Worm (Caenorhabditis elegans) whole organism, L1 larva: Measurements from ENCODE around the gene F26D2.10.

Source experiments
- ces-1 ChIP-seq: fragments of 150-350 bp; optimal IDR thresholded peaks from 2 replicates; lab custom pipeline; 2014; ENCODE audit warnings: missing biosample characterization, missing genetic modification reagents, missing genetic modification characterization
- dpl-1 ChIP-seq, 3 experiments: fragments of 150-350 bp in 2 of 3; sonication (generic microtip) in 1 of 3; optimal IDR thresholded peaks; 2 replicates each; lab custom pipeline; 2014 to 2017; ENCODE audit warnings: missing biosample characterization in 3 of 3, missing genetic modification characterization in 3 of 3, missing genetic modification reagents in 3 of 3
- elt-3 ChIP-seq, 6 experiments: fragments of 150-350 bp in 1 of 6; sonication (generic microtip); optimal IDR thresholded peaks; 2 replicates each; lab custom pipeline; 2017 to 2018; ENCODE audit warnings: missing biosample characterization in 6 of 6, missing genetic modification characterization in 6 of 6, inconsistent platforms in 1 of 6
- fos-1 ChIP-seq: fragments of 150-350 bp; optimal IDR thresholded peaks from 2 replicates; lab custom pipeline; 2014; ENCODE audit warnings: missing biosample characterization, missing genetic modification characterization
- hlh-4 ChIP-seq: sonication (generic microtip); optimal IDR thresholded peaks from 2 replicates; lab custom pipeline; 2016; ENCODE audit warnings: mild to moderate bottlenecking, missing genetic modification characterization, missing compliant biosample characterization
- lin-35 ChIP-seq, 2 experiments: fragments of 150-350 bp; optimal IDR thresholded peaks; 2 replicates each; lab custom pipeline; 2014; ENCODE audit warnings: missing biosample characterization in 2 of 2, missing genetic modification characterization in 2 of 2, missing genetic modification reagents in 2 of 2
- mab-9 ChIP-seq: fragments of 200-800 bp; sonication (Bioruptor generic); IDR thresholded peaks from 2 replicates; pipeline ENCODE4 v1.3.6; 2022; ENCODE audit warnings: missing genetic modification reagents, missing genetic modification characterization, missing compliant biosample characterization
- nhr-237 ChIP-seq: fragments of 150-350 bp; optimal IDR thresholded peaks from 2 replicates; lab custom pipeline; 2014; ENCODE audit warnings: missing biosample characterization, missing genetic modification characterization
- nhr-47 ChIP-seq: sonication (generic microtip); optimal IDR thresholded peaks from 2 replicates; lab custom pipeline; 2016; ENCODE audit warnings: mild to moderate bottlenecking, missing genetic modification characterization, moderate library complexity, missing compliant biosample characterization
- snpc-4 ChIP-seq: fragments of 150-350 bp; optimal IDR thresholded peaks from 2 replicates; lab custom pipeline; 2014; ENCODE audit warnings: missing biosample characterization, missing genetic modification characterization
- unc-130 ChIP-seq: fragments of 150-350 bp; optimal IDR thresholded peaks from 2 replicates; lab custom pipeline; 2017; ENCODE audit warnings: missing biosample characterization, missing genetic modification characterization, inconsistent platforms
- unc-62 ChIP-seq: fragments of 150-350 bp; optimal IDR thresholded peaks from 2 replicates; lab custom pipeline; 2014; ENCODE audit warnings: missing biosample characterization, missing genetic modification reagents, missing genetic modification characterization
- ztf-11 ChIP-seq, 2 experiments: sonication (generic microtip); optimal IDR thresholded peaks; 2 replicates each; lab custom pipeline; 2016 to 2017; ENCODE audit warnings: missing genetic modification characterization in 2 of 2, missing biosample characterization in 1 of 2, missing compliant biosample characterization in 1 of 2

DNA sequence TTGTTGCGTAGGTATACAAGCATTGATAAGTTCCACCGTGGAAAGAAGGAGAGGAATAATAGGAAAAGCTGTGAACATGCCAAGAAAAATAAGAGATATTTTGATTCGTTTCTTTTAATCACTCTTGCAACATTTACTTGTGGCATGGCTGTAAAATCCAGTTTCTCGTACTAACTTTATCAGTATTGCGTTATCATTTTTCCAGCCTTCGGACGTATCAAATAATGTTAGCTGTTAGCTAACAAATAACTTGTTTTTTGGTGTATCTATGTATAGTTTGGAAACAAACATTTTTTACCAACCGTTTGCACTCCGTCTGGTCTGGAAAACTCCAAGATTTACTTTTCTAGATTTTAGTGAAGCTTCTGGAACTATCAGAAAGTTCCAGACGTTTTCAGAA, 4.1 kb upstream of the F26D2.10 start, which contains the start of gene clec-234:
- TF ChIP-seq unc-130 (tag; lab: Kevin White, UChicago) (no peak), mab-9 (no peak), snpc-4 (no peak), unc-62 (GFP tag; lab: Kevin White, UChicago) (no peak), ces-1 (GFP tag; lab: Kevin White, UChicago) (no peak), dpl-1 (GFP tag; optimal IDR thresholded peaks at IDR 0.05; lab: Kevin White, UChicago) (no peak), fos-1 (tag; lab: Kevin White, UChicago) (no peak), nhr-47 (tag; lab: Kevin White, UChicago) (no peak), ztf-11 (tag; optimal IDR thresholded peaks at IDR 0.05; lab: Kevin White, UChicago) (no peak), hlh-4 (tag; lab: Kevin White, UChicago) (no peak), lin-35 (GFP tag; optimal IDR thresholded peaks at IDR 0.05; lab: Kevin White, UChicago) (no peak), nhr-237 (no peak), elt-3 (tag; optimal IDR thresholded peaks at IDR 0.05; lab: Kevin White, UChicago) (no peak)
